Fruit fly (Drosophila melanogaster) whole organism, embryonic: ENCODE data around the gene Pex3.

Experiments used
- BEAF-32 ChIP-seq: fragments of 200-800 bp; sonication (Bioruptor generic); optimal IDR thresholded peaks from 3 replicates; lab custom pipeline; 2017; ENCODE audit warnings: missing biosample characterization, missing genetic modification characterization, mild to moderate bottlenecking, moderate library complexity, missing genetic modification reagents
- Bgb ChIP-seq: fragments of 200-800 bp; sonication (Bioruptor generic); IDR thresholded peaks from 2 replicates; pipeline ENCODE4 v1.3.6; 2022; ENCODE audit warnings: missing biosample characterization, missing genetic modification characterization; ENCODE audit not compliant: partially characterized antibody
- Bteb2 ChIP-seq: fragments of 200-800 bp; sonication (Bioruptor generic); optimal IDR thresholded peaks from 2 replicates; lab custom pipeline; 2016; ENCODE audit warnings: missing biosample characterization, missing genetic modification characterization
- CG10267 ChIP-seq: fragments of 200-800 bp; sonication (Bioruptor generic); optimal IDR thresholded peaks from 2 replicates; lab custom pipeline; 2018; ENCODE audit warnings: missing biosample characterization, mild to moderate bottlenecking, missing genetic modification characterization, moderate library complexity
- CG10543 ChIP-seq: fragments of 200-800 bp; sonication (Bioruptor generic); optimal IDR thresholded peaks from 3 replicates; lab custom pipeline; 2017; ENCODE audit warnings: missing biosample characterization, mild to moderate bottlenecking, missing genetic modification characterization, moderate library complexity
- CG11695 ChIP-seq: fragments of 200-800 bp; sonication (Bioruptor generic); IDR thresholded peaks from 3 replicates; pipeline ENCODE4 v1.3.6; 2022; ENCODE audit warnings: missing biosample characterization, missing genetic modification characterization
- CG11723 ChIP-seq: fragments of 200-800 bp; sonication (Bioruptor generic); optimal IDR thresholded peaks from 2 replicates; lab custom pipeline; 2017; ENCODE audit warnings: missing biosample characterization, mild to moderate bottlenecking, missing genetic modification characterization
- CG12104 ChIP-seq: fragments of 200-800 bp; sonication (Bioruptor generic); optimal IDR thresholded peaks from 3 replicates; lab custom pipeline; 2016; ENCODE audit warnings: missing biosample characterization, missing genetic modification characterization
- CG12391 ChIP-seq: fragments of 200-800 bp; sonication (Bioruptor generic); optimal IDR thresholded peaks from 3 replicates; lab custom pipeline; 2018; ENCODE audit warnings: missing biosample characterization, mild to moderate bottlenecking, missing genetic modification characterization, moderate library complexity
- CG12659 ChIP-seq: fragments of 200-800 bp; sonication (Bioruptor generic); optimal IDR thresholded peaks from 3 replicates; lab custom pipeline; 2017; ENCODE audit warnings: mild to moderate bottlenecking, missing biosample characterization, missing genetic modification reagents, missing genetic modification characterization
- CG13296 ChIP-seq: fragments of 200-800 bp; sonication (Bioruptor generic); optimal IDR thresholded peaks from 3 replicates; lab custom pipeline; 2018; ENCODE audit warnings: missing biosample characterization, mild to moderate bottlenecking, missing genetic modification characterization
- CG14710 ChIP-seq: fragments of 200-800 bp; sonication (Bioruptor generic); optimal IDR thresholded peaks from 3 replicates; lab custom pipeline; 2019; ENCODE audit warnings: missing biosample characterization, mild to moderate bottlenecking, missing genetic modification characterization, moderate library complexity
- CG15479 ChIP-seq: fragments of 200-800 bp; sonication (Bioruptor generic); optimal IDR thresholded peaks from 3 replicates; lab custom pipeline; 2019; ENCODE audit warnings: missing biosample characterization, mild to moderate bottlenecking, missing genetic modification characterization, moderate library complexity
- CG17328 ChIP-seq: fragments of 200-800 bp; sonication (Bioruptor generic); IDR thresholded peaks from 2 replicates; pipeline ENCODE4 v1.3.6; 2022; ENCODE audit warnings: missing biosample characterization, missing genetic modification characterization
- CG2116 ChIP-seq: fragments of 200-800 bp; sonication (Bioruptor generic); optimal IDR thresholded peaks from 3 replicates; lab custom pipeline; 2018; ENCODE audit warnings: missing biosample characterization, mild to moderate bottlenecking, missing genetic modification characterization
- CG2129 ChIP-seq: fragments of 200-800 bp; sonication (Bioruptor generic); IDR thresholded peaks from 2 replicates; pipeline ENCODE4 v1.3.6; 2022; ENCODE audit warnings: missing biosample characterization, missing genetic modification characterization; ENCODE audit not compliant: partially characterized antibody
- CG6175 ChIP-seq: fragments of 200-800 bp; sonication (Bioruptor generic); IDR thresholded peaks from 3 replicates; pipeline ENCODE4 v1.3.6; 2022; ENCODE audit warnings: missing biosample characterization, missing genetic modification characterization
- CG9797 ChIP-seq: fragments of 200-800 bp; sonication (Bioruptor generic); optimal IDR thresholded peaks from 3 replicates; lab custom pipeline; 2018; ENCODE audit warnings: missing biosample characterization, mild to moderate bottlenecking, missing genetic modification characterization
- D19A ChIP-seq: fragments of 200-800 bp; optimal IDR thresholded peaks from 3 replicates; lab custom pipeline; 2019; ENCODE audit warnings: missing biosample characterization, mild to moderate bottlenecking, missing genetic modification characterization, moderate library complexity
- Deaf1 ChIP-seq: fragments of 200-800 bp; optimal IDR thresholded peaks from 3 replicates; lab custom pipeline; 2019; ENCODE audit warnings: missing biosample characterization, mild to moderate bottlenecking, missing genetic modification characterization, moderate library complexity
- Dll ChIP-seq: fragments of 200-800 bp; sonication (Bioruptor generic); IDR thresholded peaks from 4 replicates; pipeline ENCODE4 v1.3.6; 2022; ENCODE audit warnings: missing biosample characterization, missing genetic modification characterization; ENCODE audit not compliant: partially characterized antibody
- Dref ChIP-seq: fragments of 200-800 bp; sonication (Bioruptor generic); IDR thresholded peaks from 2 replicates; pipeline ENCODE4 v1.3.6; 2022; ENCODE audit warnings: missing biosample characterization, missing genetic modification characterization
- Drgx ChIP-seq: fragments of 200-800 bp; sonication (Bioruptor generic); IDR thresholded peaks from 2 replicates; pipeline ENCODE4 v1.3.6; 2022; ENCODE audit warnings: missing biosample characterization, missing genetic modification characterization
- Fer3 ChIP-seq: fragments of 200-800 bp; sonication (Bioruptor generic); optimal IDR thresholded peaks from 2 replicates; lab custom pipeline; 2018; ENCODE audit warnings: missing biosample characterization, mild to moderate bottlenecking, missing genetic modification characterization, moderate library complexity
- HLH4C ChIP-seq: fragments of 200-800 bp; sonication (Bioruptor generic); IDR thresholded peaks from 3 replicates; pipeline ENCODE4 v1.3.6; 2022; ENCODE audit warnings: missing biosample characterization, missing genetic modification characterization; ENCODE audit not compliant: partially characterized antibody
- Hand ChIP-seq: fragments of 200-800 bp; sonication (Bioruptor generic); optimal IDR thresholded peaks from 2 replicates; lab custom pipeline; 2017; ENCODE audit warnings: mild to moderate bottlenecking, missing biosample characterization, missing genetic modification reagents, missing genetic modification characterization
- Hmx ChIP-seq: fragments of 200-800 bp; sonication (Bioruptor generic); optimal IDR thresholded peaks from 2 replicates; lab custom pipeline; 2016; ENCODE audit warnings: missing biosample characterization, missing genetic modification characterization
- MBD-R2 ChIP-seq: fragments of 200-800 bp; sonication (Bioruptor generic); IDR thresholded peaks from 2 replicates; pipeline ENCODE4 v1.3.6; 2022; ENCODE audit warnings: missing biosample characterization, missing genetic modification characterization
- NC2β ChIP-seq: fragments of 200-800 bp; sonication (Bioruptor generic); optimal IDR thresholded peaks from 2 replicates; lab custom pipeline; 2016; ENCODE audit warnings: missing biosample characterization, missing genetic modification characterization
- Opbp ChIP-seq: fragments of 200-800 bp; sonication (Bioruptor generic); IDR thresholded peaks from 3 replicates; pipeline ENCODE4 v1.3.6; 2022; ENCODE audit warnings: missing biosample characterization, missing genetic modification characterization; ENCODE audit not compliant: partially characterized antibody
- Sry-δ ChIP-seq: fragments of 200-800 bp; sonication (Bioruptor generic); optimal IDR thresholded peaks from 2 replicates; lab custom pipeline; 2016; ENCODE audit warnings: missing biosample characterization, missing genetic modification characterization
- Stat92E ChIP-seq, 3 experiments: fragments of >200 bp in 2 of 3; fragments of 200-800 bp in 1 of 3; sonication (Bioruptor generic) in 1 of 3; optimal IDR thresholded peaks; 2 replicates each; lab custom pipeline; 2017 to 2019; ENCODE audit warnings: missing biosample characterization in 3 of 3, missing genetic modification characterization in 3 of 3, mild to moderate bottlenecking in 1 of 3, moderate library complexity in 1 of 3
- amos ChIP-seq: fragments of 200-800 bp; sonication (Bioruptor generic); IDR thresholded peaks from 2 replicates; pipeline ENCODE4 v1.3.6; 2022; ENCODE audit warnings: missing biosample characterization, missing genetic modification characterization; ENCODE audit not compliant: partially characterized antibody
- aop ChIP-seq: fragments of 200-800 bp; sonication (Bioruptor generic); IDR thresholded peaks from 2 replicates; pipeline ENCODE4 v1.3.6; 2022; ENCODE audit warnings: missing biosample characterization, missing genetic modification characterization
- ato ChIP-seq: fragments of 200-800 bp; sonication (Bioruptor generic); IDR thresholded peaks from 2 replicates; pipeline ENCODE4 v1.3.6; 2022; ENCODE audit warnings: missing biosample characterization, missing genetic modification characterization; ENCODE audit not compliant: partially characterized antibody
- br ChIP-seq: fragments of >200 bp; optimal IDR thresholded peaks from 2 replicates; lab custom pipeline; 2017
- bsh ChIP-seq, 2 experiments: fragments of 200-800 bp; sonication (Bioruptor generic); optimal IDR thresholded peaks; 2 replicates each; lab custom pipeline; 2017 to 2018; ENCODE audit warnings: mild to moderate bottlenecking in 2 of 2, missing biosample characterization in 2 of 2, missing genetic modification characterization in 2 of 2, moderate library complexity in 1 of 2
- chinmo ChIP-seq: fragments of 200-800 bp; sonication (Bioruptor generic); IDR thresholded peaks from 4 replicates; pipeline ENCODE4 v1.3.6; 2022; ENCODE audit warnings: missing biosample characterization, missing genetic modification characterization; ENCODE audit not compliant: partially characterized antibody
- eyg ChIP-seq: fragments of 200-800 bp; sonication (Bioruptor generic); optimal IDR thresholded peaks from 3 replicates; lab custom pipeline; 2016; ENCODE audit warnings: missing biosample characterization, missing genetic modification characterization
- hb ChIP-seq: fragments of 200-800 bp; sonication (Bioruptor generic); IDR thresholded peaks from 3 replicates; pipeline ENCODE4 v1.3.6; 2022; ENCODE audit warnings: missing biosample characterization, missing genetic modification characterization; ENCODE audit not compliant: partially characterized antibody
- knrl ChIP-seq: fragments of 200-800 bp; sonication (Bioruptor generic); IDR thresholded peaks from 3 replicates; pipeline ENCODE4 v1.3.6; 2022; ENCODE audit warnings: missing biosample characterization, missing genetic modification characterization; ENCODE audit not compliant: partially characterized antibody
- mld ChIP-seq: fragments of 200-800 bp; sonication (Bioruptor generic); IDR thresholded peaks from 3 replicates; pipeline ENCODE4 v1.3.6; 2022; ENCODE audit warnings: missing biosample characterization, missing genetic modification characterization; ENCODE audit not compliant: partially characterized antibody
- phol ChIP-seq: fragments of 200-800 bp; sonication (Bioruptor generic); optimal IDR thresholded peaks from 3 replicates; lab custom pipeline; 2018; ENCODE audit warnings: missing biosample characterization, mild to moderate bottlenecking, missing genetic modification characterization, moderate library complexity
- pzg ChIP-seq: fragments of 200-800 bp; sonication (Bioruptor generic); optimal IDR thresholded peaks from 3 replicates; lab custom pipeline; 2018; ENCODE audit warnings: missing biosample characterization, mild to moderate bottlenecking, missing genetic modification characterization, moderate library complexity
- slp2 ChIP-seq: fragments of 200-800 bp; sonication (Bioruptor generic); optimal IDR thresholded peaks from 2 replicates; lab custom pipeline; 2016; ENCODE audit warnings: missing biosample characterization, missing genetic modification characterization
- tna ChIP-seq: fragments of 200-800 bp; sonication (Bioruptor generic); IDR thresholded peaks from 2 replicates; pipeline ENCODE4 v1.3.6; 2022; ENCODE audit warnings: missing biosample characterization, missing genetic modification characterization; ENCODE audit not compliant: partially characterized antibody
- trem ChIP-seq: fragments of 200-800 bp; optimal IDR thresholded peaks from 3 replicates; lab custom pipeline; 2019; ENCODE audit warnings: missing biosample characterization, mild to moderate bottlenecking, missing genetic modification characterization, moderate library complexity
- unc-4 ChIP-seq: fragments of 200-800 bp; sonication (Bioruptor generic); IDR thresholded peaks from 2 replicates; pipeline ENCODE4 v1.3.6; 2022; ENCODE audit warnings: missing biosample characterization, missing genetic modification characterization; ENCODE audit not compliant: partially characterized antibody

The Pex3 gene

dm6 chr3L:15116536-15116935 lies 27.6 kb upstream of the Pex3 start, which contains the start of gene Cep135 (continued):
- TF ChIP-seq Dll (GFP tag; lab: Robert Waterston, UW) = peak; percentile 92
- TF ChIP-seq BEAF-32 = peak; percentile 71
- peak; percentile 71 for TF ChIP-seq pzg (GFP tag; lab: Kevin White, UChicago)
- TF ChIP-seq Dref = peak; percentile 90
- TF ChIP-seq amos (GFP tag; lab: Robert Waterston, UW) = peak; percentile 80; the same call in 1 of the 2 replicates
- peak; percentile 68; the same call in 2 of the 3 replicates for TF ChIP-seq knrl
- TF ChIP-seq CG13296 (GFP tag; lab: Kevin White, UChicago) = no peak
- no peak for TF ChIP-seq Bteb2 (GFP tag; lab: Kevin White, UChicago)
- peak; percentile 93 for TF ChIP-seq mld
- peak; percentile 96 for TF ChIP-seq HLH4C (GFP tag; lab: Robert Waterston, UW)
- no peak for TF ChIP-seq CG10543 (GFP tag; lab: Kevin White, UChicago)
- no peak for TF ChIP-seq eyg (GFP tag; lab: Kevin White, UChicago)
- TF ChIP-seq CG11695 (GFP tag; lab: Robert Waterston, UW) = no peak
- TF ChIP-seq phol = peak; percentile 3
- TF ChIP-seq CG10267 = peak; percentile 80
- TF ChIP-seq CG2116 (GFP tag; lab: Kevin White, UChicago) = peak; percentile 84
- TF ChIP-seq unc-4 = peak; percentile 80
- TF ChIP-seq CG9797 = peak; percentile 50
- TF ChIP-seq Hmx (GFP tag; lab: Kevin White, UChicago) = no peak
- peak; percentile 79; the same call in 2 of the 3 replicates for TF ChIP-seq Opbp
- no peak for TF ChIP-seq Hand (GFP tag; lab: Kevin White, UChicago)
- TF ChIP-seq Drgx (GFP tag; lab: Robert Waterston, UW) = no peak
- TF ChIP-seq slp2 (GFP tag; lab: Kevin White, UChicago) = no peak
- TF ChIP-seq ato (GFP tag; lab: Robert Waterston, UW) = peak; percentile 92
- peak; percentile 85 for TF ChIP-seq hb (GFP tag; lab: Robert Waterston, UW)
- TF ChIP-seq Deaf1 = no peak
- peak; percentile 60 for TF ChIP-seq Sry-δ
- TF ChIP-seq MBD-R2 (GFP tag; lab: Robert Waterston, UW) = peak; percentile 45
- peak; percentile 28 for TF ChIP-seq CG12659 (GFP tag; lab: Kevin White, UChicago)
- TF ChIP-seq CG6175 (GFP tag; lab: Robert Waterston, UW) = no peak
- peak; percentile 48 for TF ChIP-seq CG2129 (GFP tag; lab: Robert Waterston, UW)
- peak; percentile 86; the same call in 2 of the 4 replicates for TF ChIP-seq chinmo (GFP tag; lab: Robert Waterston, UW)
- peak; percentile 92 for TF ChIP-seq tna (GFP tag; lab: Robert Waterston, UW)
- peak; percentile 54 for TF ChIP-seq CG14710
- TF ChIP-seq CG11723 (GFP tag; lab: Kevin White, UChicago) = no peak
- TF ChIP-seq CG12391 (tag; lab: Kevin White, UChicago) = no peak
- peak in 1 of 3 experiments; percentile 15 for TF ChIP-seq Stat92E (GFP tag; optimal IDR thresholded peaks at IDR 0.05; lab: Kevin White, UChicago)
- no peak for TF ChIP-seq NC2β (GFP tag; lab: Kevin White, UChicago)
- no peak for TF ChIP-seq Fer3 (tag; lab: Kevin White, UChicago)
- no peak for TF ChIP-seq br (lab: Kevin White, UChicago)
- no peak for TF ChIP-seq D19A (tag; lab: Kevin White, UChicago)
- TF ChIP-seq CG15479 (GFP tag; lab: Kevin White, UChicago) = peak; percentile 53
- no peak for TF ChIP-seq bsh (GFP tag; optimal IDR thresholded peaks at IDR 0.05; lab: Kevin White, UChicago)
- TF ChIP-seq trem = peak; percentile 71
- peak; percentile 87 for TF ChIP-seq Bgb
- no peak for TF ChIP-seq aop (GFP tag; lab: Robert Waterston, UW)
- no peak for TF ChIP-seq CG17328 (GFP tag; lab: Robert Waterston, UW)
- TF ChIP-seq CG12104 (GFP tag; lab: Kevin White, UChicago) = no peak
